Worm (Caenorhabditis elegans) whole organism, late embryonic: ENCODE results near the gene inft-2.
A peak's percentile ranks its signal among the peaks of the same experiment; 100 is the strongest.

Experiments used
- C08G9.2 ChIP-seq: sonication (generic microtip); optimal IDR thresholded peaks from 2 replicates; lab custom pipeline; 2016; ENCODE audit warnings: mild to moderate bottlenecking, missing genetic modification characterization, moderate library complexity, missing compliant biosample characterization
- F13H6.1 ChIP-seq: sonication (generic microtip); optimal IDR thresholded peaks from 2 replicates; lab custom pipeline; 2016; ENCODE audit warnings: missing genetic modification characterization, missing compliant biosample characterization
- K02D7.2 ChIP-seq: sonication (generic microtip); optimal IDR thresholded peaks from 2 replicates; lab custom pipeline; 2017; ENCODE audit warnings: mild to moderate bottlenecking, missing genetic modification characterization, missing compliant biosample characterization
- ceh-14 ChIP-seq: sonication (generic microtip); optimal IDR thresholded peaks from 2 replicates; lab custom pipeline; 2016; ENCODE audit warnings: missing genotype, missing genetic modification characterization, missing compliant biosample characterization
- ceh-2 ChIP-seq: sonication (generic microtip); optimal IDR thresholded peaks from 2 replicates; lab custom pipeline; 2016; ENCODE audit warnings: missing genotype, missing genetic modification characterization, missing compliant biosample characterization
- ceh-22 ChIP-seq: sonication (generic microtip); optimal IDR thresholded peaks from 2 replicates; lab custom pipeline; 2017; ENCODE audit warnings: missing biosample characterization, missing genetic modification characterization
- ceh-24 ChIP-seq: sonication (generic microtip); optimal IDR thresholded peaks from 2 replicates; lab custom pipeline; 2016; ENCODE audit warnings: mild to moderate bottlenecking, missing genetic modification characterization, missing compliant biosample characterization
- ceh-31 ChIP-seq: sonication (generic microtip); optimal IDR thresholded peaks from 2 replicates; lab custom pipeline; 2016; ENCODE audit warnings: missing genetic modification characterization, missing compliant biosample characterization
- ceh-48 ChIP-seq: sonication (generic microtip); optimal IDR thresholded peaks from 2 replicates; lab custom pipeline; 2016; ENCODE audit warnings: missing genetic modification characterization, inconsistent platforms, missing compliant biosample characterization
- ceh-9 ChIP-seq: sonication (generic microtip); optimal IDR thresholded peaks from 2 replicates; lab custom pipeline; 2016; ENCODE audit warnings: mild to moderate bottlenecking, missing genetic modification characterization, inconsistent platforms, missing compliant biosample characterization
- che-1 ChIP-seq: sonication (generic microtip); optimal IDR thresholded peaks from 2 replicates; lab custom pipeline; 2016; ENCODE audit warnings: mild to moderate bottlenecking, missing genetic modification characterization, missing compliant biosample characterization
- elt-2 ChIP-seq: sonication (generic microtip); optimal IDR thresholded peaks from 2 replicates; lab custom pipeline; 2016; ENCODE audit warnings: missing genetic modification reagents, missing genetic modification characterization, missing compliant biosample characterization
- eyg-1 ChIP-seq: sonication (generic microtip); optimal IDR thresholded peaks from 2 replicates; lab custom pipeline; 2016; ENCODE audit warnings: missing genotype, missing genetic modification characterization, missing compliant biosample characterization
- fkh-10 ChIP-seq: fragments of 150-350 bp; optimal IDR thresholded peaks from 2 replicates; lab custom pipeline; 2014; ENCODE audit warnings: missing biosample characterization, missing genetic modification reagents, missing genetic modification characterization
- fkh-6 ChIP-seq: sonication (generic microtip); optimal IDR thresholded peaks from 2 replicates; lab custom pipeline; 2016; ENCODE audit warnings: missing genetic modification characterization, missing compliant biosample characterization
- gmeb-2 ChIP-seq: sonication (generic microtip); optimal IDR thresholded peaks from 2 replicates; lab custom pipeline; 2016; ENCODE audit warnings: missing genetic modification characterization, inconsistent platforms, missing compliant biosample characterization
- hlh-15 ChIP-seq: sonication (generic microtip); optimal IDR thresholded peaks from 2 replicates; lab custom pipeline; 2016; ENCODE audit warnings: missing genetic modification characterization, missing compliant biosample characterization
- hlh-6 ChIP-seq: sonication (generic microtip); optimal IDR thresholded peaks from 2 replicates; lab custom pipeline; 2016; ENCODE audit warnings: missing genotype, missing genetic modification characterization, missing compliant biosample characterization
- lin-11 ChIP-seq: fragments of 200-800 bp; sonication (Bioruptor generic); optimal IDR thresholded peaks from 2 replicates; lab custom pipeline; 2018; ENCODE audit warnings: mild to moderate bottlenecking, missing genetic modification characterization, missing compliant biosample characterization
- madf-2 ChIP-seq: sonication (generic microtip); optimal IDR thresholded peaks from 2 replicates; lab custom pipeline; 2017; ENCODE audit warnings: missing genetic modification characterization, missing compliant biosample characterization
- mec-3 ChIP-seq: sonication (generic microtip); optimal IDR thresholded peaks from 2 replicates; lab custom pipeline; 2016; ENCODE audit warnings: borderline replicate concordance, missing genetic modification characterization, missing compliant biosample characterization
- nfya-1 ChIP-seq: sonication (generic microtip); optimal IDR thresholded peaks from 2 replicates; lab custom pipeline; 2017; ENCODE audit warnings: missing genetic modification characterization, mild to moderate bottlenecking, missing compliant biosample characterization, antibody characterized with exemption, moderate library complexity
- nhr-11 ChIP-seq: fragments of 150-350 bp; optimal IDR thresholded peaks from 2 replicates; lab custom pipeline; 2014; ENCODE audit warnings: missing biosample characterization, missing genetic modification characterization
- nhr-232 ChIP-seq: sonication (generic microtip); optimal IDR thresholded peaks from 2 replicates; lab custom pipeline; 2016; ENCODE audit warnings: missing genetic modification characterization, missing compliant biosample characterization
- npax-4 ChIP-seq: sonication (generic microtip); optimal IDR thresholded peaks from 2 replicates; lab custom pipeline; 2016; ENCODE audit warnings: missing genetic modification characterization, missing compliant biosample characterization
- odd-2 ChIP-seq: sonication (generic microtip); optimal IDR thresholded peaks from 2 replicates; lab custom pipeline; 2017; ENCODE audit warnings: antibody characterized with exemption, mild to moderate bottlenecking, missing genetic modification characterization, missing compliant biosample characterization
- pat-9 ChIP-seq: fragments of 200-800 bp; sonication (Bioruptor generic); optimal IDR thresholded peaks from 2 replicates; lab custom pipeline; 2018; ENCODE audit warnings: mild to moderate bottlenecking, missing genetic modification characterization, moderate library complexity, missing compliant biosample characterization
- pax-1 ChIP-seq: fragments of 150-350 bp; optimal IDR thresholded peaks from 2 replicates; lab custom pipeline; 2014; ENCODE audit warnings: missing biosample characterization, missing genetic modification characterization
- pha-4 ChIP-seq: fragments of 150-350 bp; optimal IDR thresholded peaks from 2 replicates; lab custom pipeline; 2018; ENCODE audit warnings: missing biosample characterization, missing genetic modification reagents, missing genetic modification characterization
- pqm-1 ChIP-seq: sonication (generic microtip); optimal IDR thresholded peaks from 2 replicates; lab custom pipeline; 2016; ENCODE audit warnings: missing genetic modification characterization, missing compliant biosample characterization
- sdc-2 ChIP-seq: sonication (generic microtip); optimal IDR thresholded peaks from 2 replicates; lab custom pipeline; 2016; ENCODE audit warnings: missing genotype, missing genetic modification characterization, missing compliant biosample characterization
- sox-2 ChIP-seq: fragments of 200-800 bp; sonication (Bioruptor generic); IDR thresholded peaks from 2 replicates; pipeline ENCODE4 v1.3.6; 2022; ENCODE audit warnings: missing genetic modification reagents, missing genetic modification characterization, missing compliant biosample characterization
- sox-4 ChIP-seq: sonication (generic microtip); optimal IDR thresholded peaks from 2 replicates; lab custom pipeline; 2017; ENCODE audit warnings: mild to moderate bottlenecking, missing genetic modification characterization, inconsistent platforms, missing compliant biosample characterization
- syd-9 ChIP-seq: sonication (generic microtip); optimal IDR thresholded peaks from 2 replicates; lab custom pipeline; 2016; ENCODE audit warnings: mild to moderate bottlenecking, missing genetic modification characterization, moderate library complexity, missing compliant biosample characterization
- ttx-3 ChIP-seq: sonication (generic microtip); optimal IDR thresholded peaks from 2 replicates; lab custom pipeline; 2016; ENCODE audit warnings: missing genetic modification reagents, missing genetic modification characterization, missing compliant biosample characterization
- unc-3 ChIP-seq, 2 experiments: fragments of 200-800 bp in 1 of 2; sonication (Bioruptor generic) in 1 of 2; sonication (generic microtip) in 1 of 2; conservative IDR thresholded peaks in 1 of 2; optimal IDR thresholded peaks in 1 of 2; 2 replicates each; pipeline versions ENCODE4 v1.3.6 to Lab custom; 2016 to 2022; ENCODE audit warnings: missing compliant biosample characterization in 2 of 2, missing genetic modification characterization in 2 of 2, missing genetic modification reagents in 1 of 2
- unc-42 ChIP-seq: sonication (generic microtip); optimal IDR thresholded peaks from 2 replicates; lab custom pipeline; 2016; ENCODE audit warnings: missing genotype, missing genetic modification characterization, missing compliant biosample characterization
- unc-86 ChIP-seq: sonication (generic microtip); optimal IDR thresholded peaks from 2 replicates; lab custom pipeline; 2016; ENCODE audit warnings: missing genetic modification characterization, missing compliant biosample characterization

inft-2 gene

ce11 chrV:13024499-13024898 lies 22.4 kb downstream of the inft-2 start:
- TF ChIP-seq pqm-1, result no peak
- TF ChIP-seq nhr-11 (tag; lab: Kevin White, UChicago), result no peak
- TF ChIP-seq sox-2, result peak; percentile 8; the same call in 1 of the 2 replicates
- no peak for TF ChIP-seq ceh-2 (tag; lab: Kevin White, UChicago)
- no peak for TF ChIP-seq hlh-15
- peak; percentile 60 for TF ChIP-seq ceh-31 (tag; lab: Kevin White, UChicago)
- no peak for TF ChIP-seq nhr-232 (tag; lab: Kevin White, UChicago)
- no peak for TF ChIP-seq fkh-6
- TF ChIP-seq unc-42 (tag; lab: Kevin White, UChicago), result peak; percentile 99
- TF ChIP-seq fkh-10, result peak; percentile 64
- no peak for TF ChIP-seq F13H6.1 (tag; lab: Kevin White, UChicago)
- no peak for TF ChIP-seq syd-9 (tag; lab: Kevin White, UChicago)
- no peak for TF ChIP-seq ceh-48 (tag; lab: Kevin White, UChicago)

- TF ChIP-seq ceh-24 (tag; lab: Kevin White, UChicago), result no peak
- no peak for TF ChIP-seq npax-4
- no peak for TF ChIP-seq pqm-1
- no peak for TF ChIP-seq ttx-3 (tag; lab: Kevin White, UChicago)
- TF ChIP-seq unc-3 (GFP tag; conservative IDR thresholded peaks at IDR 0.05; lab: Robert Waterston, UW), result no peak
- TF ChIP-seq unc-3 (tag; optimal IDR thresholded peaks at IDR 0.05; lab: Kevin White, UChicago), result no peak
- no peak for TF ChIP-seq odd-2 (tag; lab: Kevin White, UChicago)
- TF ChIP-seq che-1 (tag; lab: Kevin White, UChicago), result no peak
- no peak for TF ChIP-seq hlh-6 (tag; lab: Kevin White, UChicago)
- TF ChIP-seq ceh-2 (tag; lab: Kevin White, UChicago), result no peak
- no peak for TF ChIP-seq mec-3
- no peak for TF ChIP-seq madf-2 (tag; lab: Kevin White, UChicago)
- TF ChIP-seq unc-86 (tag; lab: Kevin White, UChicago), result no peak
- no peak for TF ChIP-seq gmeb-2 (tag; lab: Kevin White, UChicago)
- no peak for TF ChIP-seq pha-4 (tag; lab: Kevin White, UChicago)
- no peak for TF ChIP-seq lin-11 (tag; lab: Kevin White, UChicago)
- no peak for TF ChIP-seq eyg-1 (tag; lab: Kevin White, UChicago)
- no peak for TF ChIP-seq ceh-48 (tag; lab: Kevin White, UChicago)
These were observed 23.2 kb downstream of the inft-2 start for ce11 chrV:13025283-13025682.

ce11 chrV:13026631-13027299 lies 24.6 kb downstream of the inft-2 start:
- TF ChIP-seq unc-42 (tag; lab: Kevin White, UChicago) (peak; percentile 93), lin-11 (tag; lab: Kevin White, UChicago) (no peak), sox-4 (tag; lab: Kevin White, UChicago) (no peak), ceh-9 (no peak)

- TF ChIP-seq unc-42 (tag; lab: Kevin White, UChicago) (peak; percentile 91), K02D7.2 (tag; lab: Kevin White, UChicago) (no peak), C08G9.2 (tag; lab: Kevin White, UChicago) (no peak), ceh-9 (no peak), fkh-10 (no peak), pat-9 (no peak), nfya-1 (no peak), hlh-15 (no peak), ceh-48 (tag; lab: Kevin White, UChicago) (no peak)
- TF ChIP-seq, all 69 proteins: peak for 1
These were observed 26.8 kb downstream of the inft-2 start for ce11 chrV:13028871-13029270.

ce11 chrV:13033223-13033622 lies 31.1 kb downstream of the inft-2 start, which contains the start of gene W07G4.1:
Gene W07G4.1, plus strand, starts transcription at chrV:13033523.
- TF ChIP-seq pax-1, result no peak
- TF ChIP-seq ceh-22, result no peak
- no peak for TF ChIP-seq che-1 (tag; lab: Kevin White, UChicago)
- TF ChIP-seq ceh-48 (tag; lab: Kevin White, UChicago), result no peak
- no peak for TF ChIP-seq ceh-14 (tag; lab: Kevin White, UChicago)
- no peak for TF ChIP-seq sdc-2 (tag; lab: Kevin White, UChicago)
- no peak for TF ChIP-seq pha-4 (tag; lab: Kevin White, UChicago)
- TF ChIP-seq elt-2 (tag; lab: Kevin White, UChicago), result no peak
